Fruit fly (Drosophila melanogaster): ENCODE data around the gene Sac1.

Gene Sac1

DNA sequence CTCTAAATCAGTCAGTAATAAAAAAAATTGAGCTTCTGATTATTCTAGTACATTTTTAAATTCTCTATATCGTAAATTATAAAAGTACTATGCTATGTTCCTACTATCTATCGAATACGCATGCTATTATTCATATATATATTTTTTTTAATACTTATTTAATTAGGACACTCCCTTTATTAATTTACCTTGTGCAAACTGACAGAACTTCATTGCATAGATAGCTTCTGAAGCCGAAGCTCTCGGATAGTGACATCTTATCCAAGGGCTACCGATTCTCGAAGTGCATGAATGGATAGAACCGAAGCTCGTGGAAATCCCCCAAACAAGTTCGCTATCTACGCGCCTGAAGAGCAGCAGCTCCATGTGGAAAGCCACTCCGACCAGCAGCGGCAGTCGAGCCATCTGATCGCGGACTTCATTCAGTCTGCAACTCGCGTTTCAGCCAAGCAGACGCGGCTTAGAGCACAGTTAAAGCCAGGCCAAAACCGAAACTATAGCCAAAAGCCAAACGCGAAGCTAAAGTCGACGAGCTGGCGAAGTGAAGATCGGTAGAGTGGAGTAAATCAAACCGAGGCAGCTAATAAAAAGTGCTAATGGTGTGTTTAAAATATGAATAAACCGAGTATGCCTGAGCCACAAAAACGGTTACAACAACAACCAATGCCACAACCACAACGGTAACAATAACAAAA, 47.1 kb upstream of the Sac1 start, which contains the start of gene mwh (continued):
- 0 out of 4 replicates have a peak, but pooled peaks have one; percentile 34 for TF ChIP-seq chinmo (GFP tag; IDR thresholded peaks at IDR 0.05; ENCODE audit: partially characterized antibody)
- peak; percentile 54 for TF ChIP-seq Vsx1 (GFP tag; optimal IDR thresholded peaks at IDR 0.05)
- TF ChIP-seq pho (GFP tag; optimal IDR thresholded peaks at IDR 0.05) = no peak
- no peak for TF ChIP-seq CG8290 (GFP tag; optimal IDR thresholded peaks at IDR 0.05)
- peak in 1 of 2 experiments; percentile 4 for TF ChIP-seq CG8290 (tag; optimal IDR thresholded peaks at IDR 0.05)

DNA sequence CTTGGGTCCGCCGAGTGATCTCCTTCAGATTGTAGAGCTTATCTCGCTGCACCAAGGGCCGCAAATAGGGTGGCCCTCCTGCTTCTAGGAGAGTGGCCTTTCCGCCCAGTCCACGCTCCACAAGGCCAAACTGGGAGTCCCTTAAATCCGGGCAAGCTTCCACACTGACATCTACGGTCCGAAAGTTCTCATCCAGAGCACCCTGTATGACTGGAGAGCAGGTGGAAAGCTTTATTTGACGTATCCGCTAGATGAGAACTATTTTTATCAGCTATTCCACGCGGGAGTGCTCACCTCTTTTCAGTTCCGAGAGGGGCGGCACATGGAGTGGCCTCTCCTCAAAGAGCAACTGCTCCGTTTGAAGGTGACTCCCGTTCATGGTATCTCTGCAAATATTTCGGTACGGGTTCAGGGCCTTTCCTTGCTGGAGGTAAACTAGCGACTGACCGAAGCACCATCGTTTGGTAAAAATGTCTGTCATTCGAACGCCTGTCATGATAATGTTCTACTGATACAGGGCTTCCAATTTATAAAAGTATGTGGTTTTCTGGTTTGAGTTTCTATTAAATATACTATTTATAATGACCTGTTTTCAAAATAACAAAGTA, 44.9 kb upstream of the Sac1 start, which contains the start of gene meep:
Gene meep, minus strand, starts transcription at position 449 of the 608 bp plus-strand sequence.
- TF ChIP-seq NK7.1 (GFP tag; optimal IDR thresholded peaks at IDR 0.05) (no peak), CG34376 (GFP tag; optimal IDR thresholded peaks at IDR 0.05) (no peak), CG11456 (GFP tag; IDR thresholded peaks at IDR 0.05) (0 out of 3 replicates have a peak, but pooled peaks have one; percentile 33), Rx (GFP tag; IDR thresholded peaks at IDR 0.05) (no peak), CG12744 (GFP tag; optimal IDR thresholded peaks at IDR 0.05) (no peak), Med (GFP tag) (peak; percentile 55), CG17385 (GFP tag; optimal IDR thresholded peaks at IDR 0.05) (no peak), danr (GFP tag; IDR thresholded peaks at IDR 0.05) (no peak), CG8290 (GFP tag; optimal IDR thresholded peaks at IDR 0.05) (no peak), CG8290 (tag; optimal IDR thresholded peaks at IDR 0.05) (peak in 1 of 2 experiments; percentile 15), CG10147 (GFP tag; optimal IDR thresholded peaks at IDR 0.05) (no peak), usp (GFP tag; optimal IDR thresholded peaks at IDR 0.05) (no peak), Poxn (GFP tag; IDR thresholded peaks at IDR 0.05) (no peak), sd (tag; optimal IDR thresholded peaks at IDR 0.05) (peak; percentile 63), ftz-f1 (GFP tag; optimal IDR thresholded peaks at IDR 0.05) (peak; percentile 60), CG33213 (GFP tag; optimal IDR thresholded peaks at IDR 0.05) (no peak), ato (GFP tag; IDR thresholded peaks at IDR 0.05; ENCODE audit: partially characterized antibody) (no peak), fru (optimal IDR thresholded peaks at IDR 0.05) (no peak), CG12769 (tag; optimal IDR thresholded peaks at IDR 0.05) (peak; percentile 76), Max (GFP tag; optimal IDR thresholded peaks at IDR 0.05) (no peak), CG10366 (GFP tag; IDR thresholded peaks at IDR 0.05) (peak; percentile 11; the same call in 1 of the 2 replicates), Trl (optimal IDR thresholded peaks at IDR 0.05) (peak; percentile 11 to 37), Trl (GFP tag; optimal IDR thresholded peaks at IDR 0.05) (no peak), E2f2 (GFP tag; IDR thresholded peaks at IDR 0.05) (no peak), Asciz (GFP tag; optimal IDR thresholded peaks at IDR 0.05) (no peak), CG2875 (GFP tag; optimal IDR thresholded peaks at IDR 0.05) (no peak), sug (tag; optimal IDR thresholded peaks at IDR 0.05) (peak; percentile 93), pan (optimal IDR thresholded peaks at IDR 0.05) (no peak), pan (GFP tag; optimal IDR thresholded peaks at IDR 0.05 in 1 of 2, IDR thresholded peaks at IDR 0.05 in 1 of 2) (no peak), CG10274 (GFP tag; optimal IDR thresholded peaks at IDR 0.05) (no peak), cad (GFP tag; optimal IDR thresholded peaks at IDR 0.05) (no peak), CG5245 (GFP tag; optimal IDR thresholded peaks at IDR 0.05) (no peak), ac (GFP tag; optimal IDR thresholded peaks at IDR 0.05) (no peak), chinmo (GFP tag; IDR thresholded peaks at IDR 0.05; ENCODE audit: partially characterized antibody) (0 out of 4 replicates have a peak, but pooled peaks have one; percentile 46), CG13624 (GFP tag; optimal IDR thresholded peaks at IDR 0.05) (no peak), CG30431 (GFP tag; optimal IDR thresholded peaks at IDR 0.05) (no peak), row (GFP tag; IDR thresholded peaks at IDR 0.05) (0 out of 3 replicates have a peak, but pooled peaks have one; percentile 18), pum (GFP tag; optimal IDR thresholded peaks at IDR 0.05) (no peak), HLH54F (GFP tag; optimal IDR thresholded peaks at IDR 0.05) (no peak), CG14441 (GFP tag; IDR thresholded peaks at IDR 0.05) (no peak), repo (GFP tag; optimal IDR thresholded peaks at IDR 0.05) (no peak), CG7271 (tag; optimal IDR thresholded peaks at IDR 0.05) (no peak), ERR (GFP tag; optimal IDR thresholded peaks at IDR 0.05) (peak; percentile 76)

Measured in whole organism, embryonic.